Fruit fly (Drosophila melanogaster) whole organism: ENCODE results near the gene G6P.

Experiments
- psq ChIP-seq: fragments of >200 bp; optimal IDR thresholded peaks from 2 replicates; lab custom pipeline; 2017
- usp ChIP-seq: fragments of >200 bp; optimal IDR thresholded peaks from 2 replicates; lab custom pipeline; 2017; ENCODE audit warnings: missing biosample characterization, missing genetic modification characterization, mixed read lengths

- TF ChIP-seq psq (lab: Kevin White, UChicago) (no peak), usp (GFP tag; lab: Kevin White, UChicago) (no peak)
Observed at dm6 chr2L:2767627-2768026, 47.9 kb downstream of the G6P start, which contains the start of the genes Taf10b and Taf10.
